Worm (Caenorhabditis elegans) whole organism, L1 larva: ENCODE data around the gene F25E2.2.

Source experiments
- C16A3.4 ChIP-seq: fragments of 150-350 bp; optimal IDR thresholded peaks from 2 replicates; lab custom pipeline; 2014; ENCODE audit warnings: missing biosample characterization, missing genetic modification characterization
- blmp-1 ChIP-seq: fragments of 150-350 bp; optimal IDR thresholded peaks from 2 replicates; lab custom pipeline; 2014; ENCODE audit warnings: missing biosample characterization, missing genetic modification characterization
- ceh-8 ChIP-seq: fragments of 200-800 bp; sonication (Bioruptor generic); optimal IDR thresholded peaks from 2 replicates; lab custom pipeline; 2018; ENCODE audit warnings: mild to moderate bottlenecking, missing genetic modification characterization, moderate library complexity, missing compliant biosample characterization
- ceh-82 ChIP-seq, 3 experiments: fragments of 150-350 bp in 1 of 3; sonication (generic microtip) in 2 of 3; optimal IDR thresholded peaks; 2 replicates each; lab custom pipeline; 2014 to 2017; ENCODE audit warnings: missing biosample characterization in 3 of 3, missing genetic modification characterization in 3 of 3
- ces-1 ChIP-seq: fragments of 150-350 bp; optimal IDR thresholded peaks from 2 replicates; lab custom pipeline; 2014; ENCODE audit warnings: missing biosample characterization, missing genetic modification reagents, missing genetic modification characterization
- dpl-1 ChIP-seq, 3 experiments: fragments of 150-350 bp in 2 of 3; sonication (generic microtip) in 1 of 3; optimal IDR thresholded peaks; 2 replicates each; lab custom pipeline; 2014 to 2017; ENCODE audit warnings: missing biosample characterization in 3 of 3, missing genetic modification characterization in 3 of 3, missing genetic modification reagents in 3 of 3
- dsc-1 ChIP-seq: sonication (generic microtip); optimal IDR thresholded peaks from 2 replicates; lab custom pipeline; 2016; ENCODE audit warnings: mild to moderate bottlenecking, missing genetic modification characterization, missing compliant biosample characterization
- efl-1 ChIP-seq, 4 experiments: fragments of 150-350 bp; optimal IDR thresholded peaks in 3 of 4; peaks in 1 of 4; 1 replicate in 1 of 4; 2 replicates in 3 of 4; lab custom pipeline; 2014; ENCODE audit warnings: missing biosample characterization in 2 of 4, missing genetic modification characterization in 2 of 4, missing genetic modification reagents in 2 of 4
- grh-1 ChIP-seq: fragments of 200-800 bp; sonication (Bioruptor generic); IDR thresholded peaks from 2 replicates; pipeline ENCODE4 v1.3.6; 2022; ENCODE audit warnings: missing genetic modification reagents, missing genetic modification characterization, missing compliant biosample characterization
- hpl-2 ChIP-seq: fragments of 150-350 bp; optimal IDR thresholded peaks from 2 replicates; lab custom pipeline; 2014; ENCODE audit warnings: missing biosample characterization, missing genetic modification reagents, missing genetic modification characterization
- irx-1 ChIP-seq: sonication (generic microtip); optimal IDR thresholded peaks from 2 replicates; lab custom pipeline; 2016; ENCODE audit warnings: missing genetic modification characterization, missing compliant biosample characterization
- lin-14 ChIP-seq: fragments of 200-800 bp; sonication (Bioruptor generic); optimal IDR thresholded peaks from 2 replicates; lab custom pipeline; 2018; ENCODE audit warnings: mild to moderate bottlenecking, missing genetic modification characterization, moderate library complexity, missing compliant biosample characterization
- lin-15B ChIP-seq: fragments of 150-350 bp; sonication (generic microtip); optimal IDR thresholded peaks from 3 replicates; lab custom pipeline; 2014; ENCODE audit warnings: missing biosample characterization, missing genetic modification characterization
- lsy-2 ChIP-seq, 2 experiments: fragments of 150-350 bp; optimal IDR thresholded peaks; 2 replicates each; lab custom pipeline; 2014; ENCODE audit warnings: missing biosample characterization in 2 of 2, missing genetic modification characterization in 2 of 2
- mep-1 ChIP-seq: fragments of 150-350 bp; optimal IDR thresholded peaks from 2 replicates; lab custom pipeline; 2014; ENCODE audit warnings: missing biosample characterization, missing genetic modification characterization
- nhr-11 ChIP-seq: fragments of 150-350 bp; optimal IDR thresholded peaks from 2 replicates; lab custom pipeline; 2014; ENCODE audit warnings: missing biosample characterization, missing genetic modification characterization
- nhr-12 ChIP-seq: sonication (generic microtip); optimal IDR thresholded peaks from 2 replicates; lab custom pipeline; 2017; ENCODE audit warnings: missing biosample characterization, missing genetic modification characterization
- nhr-20 ChIP-seq: sonication (generic microtip); optimal IDR thresholded peaks from 2 replicates; lab custom pipeline; 2016; ENCODE audit warnings: mild to moderate bottlenecking, missing genetic modification characterization, missing compliant biosample characterization
- nhr-237 ChIP-seq: fragments of 150-350 bp; optimal IDR thresholded peaks from 2 replicates; lab custom pipeline; 2014; ENCODE audit warnings: missing biosample characterization, missing genetic modification characterization
- nhr-47 ChIP-seq: sonication (generic microtip); optimal IDR thresholded peaks from 2 replicates; lab custom pipeline; 2016; ENCODE audit warnings: mild to moderate bottlenecking, missing genetic modification characterization, moderate library complexity, missing compliant biosample characterization
- nhr-84 ChIP-seq: sonication (generic microtip); optimal IDR thresholded peaks from 2 replicates; lab custom pipeline; 2017; ENCODE audit warnings: missing biosample characterization, missing genetic modification characterization
- nhr-85 ChIP-seq: sonication (generic microtip); peaks from one replicate; lab custom pipeline; 2016; ENCODE audit warnings: missing genetic modification characterization, inconsistent platforms, missing compliant biosample characterization
- nhr-90 ChIP-seq: sonication (generic microtip); optimal IDR thresholded peaks from 2 replicates; lab custom pipeline; 2016; ENCODE audit warnings: mild to moderate bottlenecking, missing genetic modification characterization, missing compliant biosample characterization; ENCODE audit not compliant: poor library complexity
- pag-3 ChIP-seq: sonication (generic microtip); optimal IDR thresholded peaks from 2 replicates; lab custom pipeline; 2017; ENCODE audit warnings: missing genetic modification characterization, mild to moderate bottlenecking, missing compliant biosample characterization, antibody characterized with exemption, borderline replicate concordance; ENCODE audit not compliant: insufficient read depth
- pax-3 ChIP-seq: fragments of 200-800 bp; sonication (Bioruptor generic); optimal IDR thresholded peaks from 2 replicates; lab custom pipeline; 2018; ENCODE audit warnings: mild to moderate bottlenecking, missing genetic modification characterization, moderate library complexity, missing compliant biosample characterization
- rnt-1 ChIP-seq: sonication (generic microtip); optimal IDR thresholded peaks from 2 replicates; lab custom pipeline; 2016; ENCODE audit warnings: mild to moderate bottlenecking, missing genetic modification characterization, moderate library complexity, missing compliant biosample characterization
- snpc-4 ChIP-seq: fragments of 150-350 bp; optimal IDR thresholded peaks from 2 replicates; lab custom pipeline; 2014; ENCODE audit warnings: missing biosample characterization, missing genetic modification characterization
- snu-23 ChIP-seq: sonication (generic microtip); optimal IDR thresholded peaks from 2 replicates; lab custom pipeline; 2016; ENCODE audit warnings: missing genetic modification characterization, missing compliant biosample characterization
- sox-4 ChIP-seq: sonication (generic microtip); optimal IDR thresholded peaks from 2 replicates; lab custom pipeline; 2016; ENCODE audit warnings: missing genetic modification characterization, missing compliant biosample characterization
- sptf-1 ChIP-seq: fragments of 150-350 bp; optimal IDR thresholded peaks from 2 replicates; lab custom pipeline; 2014; ENCODE audit warnings: missing biosample characterization, missing genetic modification characterization
- swsn-7 ChIP-seq: sonication (generic microtip); optimal IDR thresholded peaks from 2 replicates; lab custom pipeline; 2016; ENCODE audit warnings: missing genetic modification characterization, missing compliant biosample characterization
- tbx-2 ChIP-seq: sonication (generic microtip); optimal IDR thresholded peaks from 2 replicates; lab custom pipeline; 2016; ENCODE audit warnings: missing genetic modification characterization, missing compliant biosample characterization
- unc-30 ChIP-seq: sonication (generic microtip); optimal IDR thresholded peaks from 2 replicates; lab custom pipeline; 2017; ENCODE audit warnings: missing biosample characterization, missing genetic modification characterization
- unc-86 ChIP-seq: sonication (generic microtip); optimal IDR thresholded peaks from 2 replicates; lab custom pipeline; 2016; ENCODE audit warnings: missing genetic modification characterization, missing compliant biosample characterization
- unc-98 ChIP-seq: fragments of 200-800 bp; sonication (Bioruptor generic); IDR thresholded peaks from 2 replicates; pipeline ENCODE4 v1.3.6; 2022; ENCODE audit warnings: missing genetic modification characterization, missing compliant biosample characterization
- xbp-1 ChIP-seq: sonication (generic microtip); optimal IDR thresholded peaks from 2 replicates; lab custom pipeline; 2016; ENCODE audit warnings: missing genetic modification characterization, missing compliant biosample characterization
- zag-1 ChIP-seq: fragments of 150-350 bp; optimal IDR thresholded peaks from 2 replicates; lab custom pipeline; 2014; ENCODE audit warnings: missing biosample characterization, missing genetic modification characterization
- ztf-11 ChIP-seq, 2 experiments: sonication (generic microtip); optimal IDR thresholded peaks; 2 replicates each; lab custom pipeline; 2016 to 2017; ENCODE audit warnings: missing genetic modification characterization in 2 of 2, missing biosample characterization in 1 of 2, missing compliant biosample characterization in 1 of 2

Gene F25E2.2

ce11 chrX:787992-788391 is 22.6 kb downstream of the F25E2.2 start, which contains the start of gene attf-5 (continued):
- no peak for TF ChIP-seq pag-3 (tag; lab: Kevin White, UChicago)
- no peak for TF ChIP-seq ceh-8 (GFP tag; lab: Kevin White, UChicago)
- no peak for TF ChIP-seq hpl-2 (GFP tag; lab: Kevin White, UChicago)
- TF ChIP-seq pax-3 (tag; lab: Kevin White, UChicago) = no peak
- peak in 1 of 3 experiments; percentile 25 for TF ChIP-seq ceh-82 (tag; optimal IDR thresholded peaks at IDR 0.05; lab: Kevin White, UChicago)
- no peak for TF ChIP-seq ztf-11 (tag; optimal IDR thresholded peaks at IDR 0.05; lab: Kevin White, UChicago)
- TF ChIP-seq nhr-237 (tag; lab: Kevin White, UChicago) = no peak
- no peak for TF ChIP-seq grh-1 (GFP tag; lab: Robert Waterston, UW)
- no peak for TF ChIP-seq snpc-4 (tag; lab: Kevin White, UChicago)
- TF ChIP-seq lin-15B (tag; lab: Kevin White, UChicago) = no peak
- no peak for TF ChIP-seq zag-1 (tag; lab: Kevin White, UChicago)
- peak; percentile 34 for TF ChIP-seq mep-1 (tag; lab: Kevin White, UChicago)
- peak in 1 of 2 experiments; percentile 35 for TF ChIP-seq lsy-2 (tag; optimal IDR thresholded peaks at IDR 0.05; lab: Kevin White, UChicago)
- TF ChIP-seq nhr-85 (tag; lab: Kevin White, UChicago) = no peak
- peak; percentile 4 for TF ChIP-seq swsn-7 (tag; lab: Kevin White, UChicago)
- no peak for TF ChIP-seq nhr-84 (tag; lab: Kevin White, UChicago)
- TF ChIP-seq, all 84 proteins: peak for 13

ce11 chrX:785368-785767 is 25.2 kb downstream of the F25E2.2 start:
- TF ChIP-seq sptf-1 (tag; lab: Kevin White, UChicago) (no peak), irx-1 (tag; lab: Kevin White, UChicago) (peak; percentile 13), dpl-1 (GFP tag; optimal IDR thresholded peaks at IDR 0.05; lab: Kevin White, UChicago) (no peak), ces-1 (GFP tag; lab: Kevin White, UChicago) (no peak), C16A3.4 (peak; percentile 8), nhr-11 (tag; lab: Kevin White, UChicago) (no peak), efl-1 (optimal IDR thresholded peaks at IDR 0.05; lab: Kevin White, UChicago) (no peak), efl-1 (GFP tag; optimal IDR thresholded peaks at IDR 0.05 in 1 of 2; lab: Kevin White, UChicago) (peak in 1 of 2 experiments; percentile 69), snu-23 (GFP tag; lab: Kevin White, UChicago) (peak; percentile 66), nhr-12 (tag; lab: Kevin White, UChicago) (no peak), pag-3 (tag; lab: Kevin White, UChicago) (no peak), ztf-11 (tag; optimal IDR thresholded peaks at IDR 0.05; lab: Kevin White, UChicago) (no peak), pax-3 (tag; lab: Kevin White, UChicago) (no peak), zag-1 (tag; lab: Kevin White, UChicago) (no peak), unc-30 (tag; lab: Kevin White, UChicago) (no peak), sox-4 (peak; percentile 12), ceh-8 (GFP tag; lab: Kevin White, UChicago) (peak; percentile 29), swsn-7 (tag; lab: Kevin White, UChicago) (peak; percentile 34), xbp-1 (tag; lab: Kevin White, UChicago) (peak; percentile 27), rnt-1 (tag; lab: Kevin White, UChicago) (peak; percentile 51), ceh-82 (tag; optimal IDR thresholded peaks at IDR 0.05; lab: Kevin White, UChicago) (peak in 1 of 3 experiments; percentile 34), nhr-47 (peak; percentile 68), dsc-1 (peak; percentile 75), blmp-1 (no peak), nhr-20 (tag; lab: Kevin White, UChicago) (peak; percentile 26), tbx-2 (tag; lab: Kevin White, UChicago) (peak; percentile 11), nhr-85 (tag; lab: Kevin White, UChicago) (peak; percentile 68), unc-98 (no peak), nhr-90 (tag; lab: Kevin White, UChicago) (peak; percentile 58), lin-14 (GFP tag; lab: Kevin White, UChicago) (no peak), unc-86 (tag; lab: Kevin White, UChicago) (no peak)
